Worm (Caenorhabditis elegans) whole organism, early embryonic: Measurements from ENCODE around the gene oac-41.

ENCODE experiments used
- B0310.2 ChIP-seq: sonication (generic microtip); optimal IDR thresholded peaks from 2 replicates; lab custom pipeline; 2016; ENCODE audit warnings: mild to moderate bottlenecking, missing genetic modification characterization, missing compliant biosample characterization
- F13C5.2 ChIP-seq: sonication (generic microtip); optimal IDR thresholded peaks from 2 replicates; lab custom pipeline; 2017; ENCODE audit warnings: mild to moderate bottlenecking, missing genetic modification characterization, inconsistent platforms, missing compliant biosample characterization
- aly-1 ChIP-seq: sonication (generic microtip); optimal IDR thresholded peaks from 2 replicates; lab custom pipeline; 2016; ENCODE audit warnings: missing genetic modification characterization, missing compliant biosample characterization
- ama-1 ChIP-seq: fragments of 150-350 bp; optimal IDR thresholded peaks from 2 replicates; lab custom pipeline; 2014
- ceh-13 ChIP-seq: fragments of 200-800 bp; sonication (Bioruptor generic); optimal IDR thresholded peaks from 2 replicates; lab custom pipeline; 2018; ENCODE audit warnings: mild to moderate bottlenecking, missing genetic modification characterization, missing compliant biosample characterization
- ceh-36 ChIP-seq: sonication (generic microtip); optimal IDR thresholded peaks from 2 replicates; lab custom pipeline; 2016; ENCODE audit warnings: missing genetic modification characterization, inconsistent platforms, missing compliant biosample characterization
- ets-7 ChIP-seq: sonication (generic microtip); optimal IDR thresholded peaks from 2 replicates; lab custom pipeline; 2016; ENCODE audit warnings: missing genotype, missing genetic modification characterization, missing compliant biosample characterization
- flt-1 ChIP-seq: fragments of 200-800 bp; sonication (Bioruptor generic); IDR thresholded peaks from 2 replicates; pipeline ENCODE4 v1.3.6; 2022; ENCODE audit warnings: missing genetic modification characterization, missing compliant biosample characterization
- hmbx-1 ChIP-seq: sonication (generic microtip); optimal IDR thresholded peaks from 2 replicates; lab custom pipeline; 2016; ENCODE audit warnings: mild to moderate bottlenecking, missing genetic modification characterization, missing compliant biosample characterization
- hmg-4 ChIP-seq: fragments of 200-800 bp; sonication (Bioruptor generic); optimal IDR thresholded peaks from 2 replicates; lab custom pipeline; 2018; ENCODE audit warnings: mild to moderate bottlenecking, missing genetic modification characterization, missing compliant biosample characterization
- hnd-1 ChIP-seq: sonication (generic microtip); optimal IDR thresholded peaks from 2 replicates; lab custom pipeline; 2016; ENCODE audit warnings: missing genetic modification characterization, missing compliant biosample characterization
- pes-1 ChIP-seq: fragments of 200-800 bp; sonication (Bioruptor generic); IDR thresholded peaks from 2 replicates; pipeline ENCODE4 v1.3.6; 2022; ENCODE audit warnings: missing genetic modification reagents, missing genetic modification characterization, missing compliant biosample characterization
- scrt-1 ChIP-seq: fragments of 200-800 bp; sonication (Bioruptor generic); IDR thresholded peaks from 2 replicates; pipeline ENCODE4 v1.3.6; 2022; ENCODE audit warnings: missing genetic modification characterization, missing compliant biosample characterization
- sea-1 ChIP-seq: fragments of 200-800 bp; sonication (Bioruptor generic); conservative IDR thresholded peaks from 2 replicates; pipeline ENCODE4 v1.3.6; 2022; ENCODE audit warnings: missing genetic modification characterization, missing compliant biosample characterization
- tbx-11 ChIP-seq: fragments of 200-800 bp; sonication (Bioruptor generic); IDR thresholded peaks from 2 replicates; pipeline ENCODE4 v1.3.6; 2022; ENCODE audit warnings: missing genetic modification characterization, missing compliant biosample characterization
- tbx-37 ChIP-seq: fragments of 200-800 bp; sonication (Bioruptor generic); conservative IDR thresholded peaks from 2 replicates; pipeline ENCODE4 v1.3.6; 2022; ENCODE audit warnings: missing genetic modification reagents, missing genetic modification characterization, missing compliant biosample characterization
- tra-4 ChIP-seq: sonication (generic microtip); optimal IDR thresholded peaks from 2 replicates; lab custom pipeline; 2017; ENCODE audit warnings: missing genetic modification characterization, missing compliant biosample characterization

Gene oac-41

DNA sequence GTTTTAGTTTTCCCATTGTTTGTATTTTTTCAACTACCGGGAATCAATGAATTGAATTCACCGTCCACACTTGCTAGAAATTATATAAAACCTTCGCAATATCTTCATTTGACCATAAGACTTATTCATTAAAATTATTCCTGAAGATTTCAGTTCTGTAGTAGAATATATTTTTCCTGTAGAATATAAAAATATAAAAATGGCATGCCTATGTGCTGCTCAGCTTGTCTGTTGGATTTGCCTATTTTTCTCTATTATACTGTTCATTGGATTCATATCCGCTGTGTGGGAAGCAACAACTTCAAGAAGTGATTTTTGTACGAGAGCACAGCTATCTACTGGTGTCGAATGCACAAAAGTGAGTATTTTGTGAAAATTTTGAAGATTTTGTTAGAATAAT lies 30.3 kb downstream of the oac-41 start, which contains the start of gene F59E11.6:
F59E11.6 (plus strand) TSS at position 111 of the 400 bp plus-strand sequence.
- TF ChIP-seq B0310.2 (tag; lab: Kevin White, UChicago) (no peak), ceh-13 (GFP tag; lab: Kevin White, UChicago) (no peak), pes-1 (GFP tag; lab: Robert Waterston, UW) (no peak), tbx-37 (no peak), ets-7 (no peak), F13C5.2 (no peak), flt-1 (GFP tag; lab: Robert Waterston, UW) (no peak), tbx-11 (no peak), tra-4 (tag; lab: Kevin White, UChicago) (no peak), sea-1 (GFP tag; lab: Robert Waterston, UW) (no peak), ceh-36 (tag; lab: Kevin White, UChicago) (no peak), ama-1 (no peak), hmbx-1 (tag; lab: Kevin White, UChicago) (no peak), hnd-1 (tag; lab: Kevin White, UChicago) (no peak), scrt-1 (GFP tag; lab: Robert Waterston, UW) (no peak)

DNA sequence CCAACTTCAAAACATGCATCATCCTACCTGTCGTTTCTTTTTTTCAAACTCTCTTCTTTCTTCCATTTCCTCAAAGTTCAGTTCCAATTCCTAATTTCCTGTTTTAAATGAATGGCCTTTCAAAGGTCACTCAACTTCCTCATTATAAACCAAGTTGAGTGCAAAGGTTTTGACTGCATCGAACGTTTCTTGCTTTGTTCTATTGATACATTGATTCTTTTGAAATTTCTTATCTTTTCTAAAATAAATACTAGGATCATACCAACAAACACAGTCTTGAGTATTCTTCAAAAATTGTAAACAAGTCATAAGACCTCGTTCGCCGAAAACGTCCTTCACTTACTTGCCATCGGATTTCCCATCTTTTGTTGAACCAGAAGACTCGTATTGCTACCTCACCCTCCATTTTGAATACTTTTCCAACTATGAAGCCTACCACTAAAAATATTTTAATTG lies 31.8 kb downstream of the oac-41 start, which contains the start of gene F59E11.7:
F59E11.7 (plus strand) TSS at position 51 of the 456 bp plus-strand sequence.
- no peak for TF ChIP-seq hmg-4
- TF ChIP-seq ets-7, result no peak
- TF ChIP-seq ama-1, result no peak
- no peak for TF ChIP-seq aly-1 (tag; lab: Kevin White, UChicago)
- TF ChIP-seq tra-4 (tag; lab: Kevin White, UChicago), result no peak
- no peak for TF ChIP-seq hmbx-1 (tag; lab: Kevin White, UChicago)
- TF ChIP-seq sea-1 (GFP tag; lab: Robert Waterston, UW), result no peak
- TF ChIP-seq ceh-36 (tag; lab: Kevin White, UChicago), result no peak
- TF ChIP-seq pes-1 (GFP tag; lab: Robert Waterston, UW), result no peak

DNA sequence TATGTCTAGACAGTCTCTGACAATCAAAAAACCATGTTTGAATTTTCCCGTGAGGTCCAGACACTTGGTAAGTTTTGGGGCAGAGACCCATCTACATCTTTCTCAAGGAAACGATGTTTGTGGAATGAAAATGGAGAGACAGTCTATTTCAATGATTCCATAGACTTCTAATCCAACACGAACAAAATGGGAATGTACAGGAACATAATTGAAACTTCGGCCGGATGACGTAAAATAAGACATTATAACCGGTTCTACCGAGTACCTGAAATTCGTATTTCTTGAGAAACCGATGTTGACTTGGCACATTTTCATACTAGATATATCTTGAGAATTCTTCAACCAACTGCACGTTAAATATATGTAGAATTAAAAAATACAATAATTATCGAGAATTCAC lies 33.9 kb downstream of the oac-41 start, which contains the start of gene str-87:
str-87 (minus strand) TSS at position 101 of the 400 bp plus-strand sequence.
- no peak for TF ChIP-seq tra-4 (tag; lab: Kevin White, UChicago)
- no peak for TF ChIP-seq pes-1 (GFP tag; lab: Robert Waterston, UW)
- no peak for TF ChIP-seq hmg-4
- no peak for TF ChIP-seq ceh-36 (tag; lab: Kevin White, UChicago)
- TF ChIP-seq F13C5.2, result no peak
- TF ChIP-seq ets-7, result no peak
- TF ChIP-seq tbx-11, result no peak
- TF ChIP-seq sea-1 (GFP tag; lab: Robert Waterston, UW), result no peak
- no peak for TF ChIP-seq hnd-1 (tag; lab: Kevin White, UChicago)
- no peak for TF ChIP-seq ceh-13 (GFP tag; lab: Kevin White, UChicago)
- no peak for TF ChIP-seq flt-1 (GFP tag; lab: Robert Waterston, UW)
- TF ChIP-seq aly-1 (tag; lab: Kevin White, UChicago), result no peak
- TF ChIP-seq B0310.2 (tag; lab: Kevin White, UChicago), result no peak
- TF ChIP-seq tbx-37, result no peak
- TF ChIP-seq ama-1, result no peak
- no peak for TF ChIP-seq scrt-1 (GFP tag; lab: Robert Waterston, UW)
- no peak for TF ChIP-seq hmbx-1 (tag; lab: Kevin White, UChicago)

DNA sequence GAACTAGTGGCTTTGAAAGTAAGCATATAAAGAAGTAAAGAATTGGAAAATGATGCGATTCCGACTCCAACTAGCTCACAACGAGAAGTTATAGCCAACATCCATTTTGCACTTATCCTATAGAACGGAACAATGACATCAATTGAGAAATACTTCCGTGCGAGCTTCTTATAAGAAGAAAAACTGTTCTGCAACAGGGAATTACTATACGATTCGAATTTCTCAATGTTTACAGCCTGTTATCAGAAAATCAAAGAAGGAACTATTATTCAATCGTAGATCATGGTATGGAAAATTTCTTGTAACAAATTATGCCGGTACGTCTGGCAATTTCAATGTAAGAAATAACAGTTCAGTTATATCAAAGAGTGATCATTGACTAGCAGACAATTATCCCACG lies 36.2 kb downstream of the oac-41 start, which contains the start of gene str-85:
str-85 (minus strand) TSS at position 101 of the 400 bp plus-strand sequence.
- TF ChIP-seq tra-4 (tag; lab: Kevin White, UChicago), result no peak
- TF ChIP-seq hmg-4, result no peak
- no peak for TF ChIP-seq flt-1 (GFP tag; lab: Robert Waterston, UW)
- no peak for TF ChIP-seq ets-7
- TF ChIP-seq scrt-1 (GFP tag; lab: Robert Waterston, UW), result no peak
- TF ChIP-seq ceh-13 (GFP tag; lab: Kevin White, UChicago), result no peak
- no peak for TF ChIP-seq ama-1
- no peak for TF ChIP-seq ceh-36 (tag; lab: Kevin White, UChicago)
- TF ChIP-seq hnd-1 (tag; lab: Kevin White, UChicago), result no peak
- TF ChIP-seq tbx-37, result no peak
- no peak for TF ChIP-seq hmbx-1 (tag; lab: Kevin White, UChicago)
- no peak for TF ChIP-seq sea-1 (GFP tag; lab: Robert Waterston, UW)
- no peak for TF ChIP-seq B0310.2 (tag; lab: Kevin White, UChicago)

DNA sequence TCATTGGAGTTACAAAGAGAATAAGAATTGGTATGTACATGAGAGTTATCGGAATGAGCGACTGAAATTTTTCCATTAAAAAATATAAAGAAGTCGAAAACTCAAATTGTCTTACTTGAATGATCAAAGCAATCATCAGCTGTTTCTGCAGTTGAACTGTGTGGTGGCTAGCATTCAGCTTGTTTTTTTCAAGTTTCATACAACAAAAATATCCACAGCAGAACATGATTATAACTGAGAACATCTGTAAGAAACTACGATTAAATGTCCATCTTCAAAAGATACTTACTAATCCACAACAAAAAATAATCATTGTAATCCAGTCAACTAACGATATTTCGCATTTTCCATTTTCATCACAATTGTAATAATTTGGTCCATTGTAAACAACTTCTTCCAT lies 37.2 kb downstream of the oac-41 start:
- TF ChIP-seq hnd-1 (tag; lab: Kevin White, UChicago) (no peak), ama-1 (no peak), ceh-13 (GFP tag; lab: Kevin White, UChicago) (no peak), tbx-37 (no peak)

DNA sequence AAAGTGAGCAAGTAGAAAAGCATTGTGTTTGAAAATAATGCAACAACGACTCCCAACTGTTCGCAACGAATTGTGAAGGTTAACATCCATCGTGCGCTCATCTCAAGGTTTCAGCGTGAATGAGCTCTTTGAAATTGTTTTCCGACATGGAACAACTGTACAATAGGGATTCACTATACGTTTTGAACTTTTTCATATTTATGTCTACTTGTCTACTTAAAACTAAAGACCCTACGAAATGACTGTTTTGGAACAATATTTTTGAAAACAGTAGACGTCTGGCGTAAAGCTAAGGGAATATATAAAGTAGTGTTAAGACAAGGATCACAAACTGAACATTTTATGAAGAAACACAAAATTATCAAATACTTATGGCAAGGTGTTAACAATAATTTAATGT lies 38.4 kb downstream of the oac-41 start, which contains the start of gene str-86:
str-86 (minus strand) TSS at position 101 of the 400 bp plus-strand sequence.
- TF ChIP-seq hnd-1 (tag; lab: Kevin White, UChicago) (no peak), scrt-1 (GFP tag; lab: Robert Waterston, UW) (no peak), sea-1 (GFP tag; lab: Robert Waterston, UW) (no peak), pes-1 (GFP tag; lab: Robert Waterston, UW) (no peak), flt-1 (GFP tag; lab: Robert Waterston, UW) (no peak), tra-4 (tag; lab: Kevin White, UChicago) (no peak), ceh-13 (GFP tag; lab: Kevin White, UChicago) (no peak), hmbx-1 (tag; lab: Kevin White, UChicago) (no peak), tbx-37 (no peak), aly-1 (tag; lab: Kevin White, UChicago) (no peak), ets-7 (no peak), B0310.2 (tag; lab: Kevin White, UChicago) (no peak), tbx-11 (no peak), F13C5.2 (no peak), ceh-36 (tag; lab: Kevin White, UChicago) (no peak), hmg-4 (no peak), ama-1 (no peak)

DNA sequence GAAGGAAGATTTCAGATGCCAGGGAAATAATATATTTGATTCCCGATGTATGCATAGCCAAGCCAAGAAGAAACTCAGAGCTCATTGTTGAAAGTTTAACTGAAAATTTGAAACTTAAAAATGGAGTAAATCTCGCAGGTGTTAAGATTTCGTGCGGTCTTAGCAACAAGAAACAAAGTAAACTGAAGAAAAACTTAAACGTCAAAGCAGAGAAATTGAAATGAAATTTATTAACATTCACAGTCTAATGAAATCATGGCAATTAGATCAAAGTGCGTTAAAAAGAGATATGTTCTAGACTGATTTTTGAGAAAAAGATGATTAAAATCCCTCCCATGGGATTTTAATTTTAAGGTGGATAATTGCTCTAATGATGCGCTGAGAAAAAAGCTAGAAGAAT lies 41.1 kb downstream of the oac-41 start, which contains the start of gene str-84:
str-84 (minus strand) TSS at position 101 of the 400 bp plus-strand sequence.
- TF ChIP-seq tbx-37, result no peak
- TF ChIP-seq hmg-4, result no peak
- no peak for TF ChIP-seq flt-1 (GFP tag; lab: Robert Waterston, UW)
- TF ChIP-seq ets-7, result no peak
- no peak for TF ChIP-seq aly-1 (tag; lab: Kevin White, UChicago)
- no peak for TF ChIP-seq tbx-11
- TF ChIP-seq scrt-1 (GFP tag; lab: Robert Waterston, UW), result no peak
- no peak for TF ChIP-seq hmbx-1 (tag; lab: Kevin White, UChicago)
- no peak for TF ChIP-seq B0310.2 (tag; lab: Kevin White, UChicago)
- no peak for TF ChIP-seq ceh-13 (GFP tag; lab: Kevin White, UChicago)
- TF ChIP-seq hnd-1 (tag; lab: Kevin White, UChicago), result no peak
- TF ChIP-seq tra-4 (tag; lab: Kevin White, UChicago), result no peak
- TF ChIP-seq pes-1 (GFP tag; lab: Robert Waterston, UW), result no peak
- no peak for TF ChIP-seq sea-1 (GFP tag; lab: Robert Waterston, UW)
- TF ChIP-seq ama-1, result no peak
- TF ChIP-seq F13C5.2, result no peak
- TF ChIP-seq ceh-36 (tag; lab: Kevin White, UChicago), result no peak
